Worm (Caenorhabditis elegans): ENCODE results near the gene Y41C4A.12.

DNA sequence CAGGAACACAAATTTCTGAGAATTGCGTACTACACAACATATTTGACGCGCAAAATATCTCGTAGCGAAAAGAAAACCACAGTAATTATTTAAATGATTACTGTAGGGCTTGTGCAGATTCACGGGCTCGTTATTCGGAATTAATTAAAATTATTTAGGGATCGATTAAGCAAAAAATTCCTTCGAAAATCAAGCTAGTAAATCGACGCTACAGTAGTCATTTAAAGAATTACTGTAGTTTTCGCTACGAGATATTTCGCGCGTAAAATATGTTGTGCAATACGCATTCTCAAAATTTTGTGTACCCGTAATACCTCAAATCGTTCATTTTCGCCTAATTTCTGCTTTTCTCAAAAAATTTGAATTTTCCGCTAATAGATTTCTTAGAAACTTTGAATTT is 24.3 kb upstream of the Y41C4A.12 start:
- TF ChIP-seq hlh-15 (tag; optimal IDR thresholded peaks at IDR 0.05) (no peak), tbx-2 (tag; optimal IDR thresholded peaks at IDR 0.05) (no peak), pros-1 (tag; optimal IDR thresholded peaks at IDR 0.05) (no peak)

All from whole organism, late embryonic.